Worm (Caenorhabditis elegans) whole organism, L1 larva: ENCODE measurements around the gene ZK470.4.

Source experiments
- jun-1 ChIP-seq: fragments of 150-350 bp; optimal IDR thresholded peaks from 2 replicates; lab custom pipeline; 2014; ENCODE audit warnings: missing biosample characterization, missing genetic modification reagents, missing genetic modification characterization
- lsy-2 ChIP-seq, 2 experiments: fragments of 150-350 bp; optimal IDR thresholded peaks; 2 replicates each; lab custom pipeline; 2014; ENCODE audit warnings: missing biosample characterization in 2 of 2, missing genetic modification characterization in 2 of 2
- pqm-1 ChIP-seq: sonication (generic microtip); optimal IDR thresholded peaks from 3 replicates; lab custom pipeline; 2017; ENCODE audit warnings: missing biosample characterization, missing genetic modification characterization
- unc-130 ChIP-seq: fragments of 150-350 bp; optimal IDR thresholded peaks from 2 replicates; lab custom pipeline; 2017; ENCODE audit warnings: missing biosample characterization, missing genetic modification characterization, inconsistent platforms

DNA sequence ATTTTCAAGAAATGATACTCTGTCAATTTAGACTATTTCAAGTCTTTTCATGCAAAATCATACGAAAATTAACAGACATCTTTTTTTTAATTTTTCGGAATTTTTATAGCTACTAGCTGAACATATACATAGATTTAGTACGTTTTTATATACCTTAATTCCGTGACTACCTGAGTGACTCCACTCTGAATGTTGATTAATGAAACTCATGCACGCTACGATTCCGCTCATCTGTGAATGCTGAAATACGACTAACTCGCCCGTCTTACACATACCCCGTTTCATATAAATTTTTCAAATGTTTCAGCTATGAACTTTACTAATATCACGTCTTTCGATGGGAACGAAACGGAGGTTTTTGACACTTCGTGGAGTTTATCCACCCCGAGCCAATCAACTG, 27.6 kb upstream of the ZK470.4 start, which contains the start of gene ZK470.14:
- no peak for TF ChIP-seq pqm-1
- TF ChIP-seq unc-130: no peak
- no peak for TF ChIP-seq jun-1 (tag; lab: Kevin White, UChicago)
- TF ChIP-seq lsy-2 (tag; optimal IDR thresholded peaks at IDR 0.05; lab: Kevin White, UChicago): no peak
